Fruit fly (Drosophila melanogaster): Measurements from ENCODE around the gene CG33223.

DNA sequence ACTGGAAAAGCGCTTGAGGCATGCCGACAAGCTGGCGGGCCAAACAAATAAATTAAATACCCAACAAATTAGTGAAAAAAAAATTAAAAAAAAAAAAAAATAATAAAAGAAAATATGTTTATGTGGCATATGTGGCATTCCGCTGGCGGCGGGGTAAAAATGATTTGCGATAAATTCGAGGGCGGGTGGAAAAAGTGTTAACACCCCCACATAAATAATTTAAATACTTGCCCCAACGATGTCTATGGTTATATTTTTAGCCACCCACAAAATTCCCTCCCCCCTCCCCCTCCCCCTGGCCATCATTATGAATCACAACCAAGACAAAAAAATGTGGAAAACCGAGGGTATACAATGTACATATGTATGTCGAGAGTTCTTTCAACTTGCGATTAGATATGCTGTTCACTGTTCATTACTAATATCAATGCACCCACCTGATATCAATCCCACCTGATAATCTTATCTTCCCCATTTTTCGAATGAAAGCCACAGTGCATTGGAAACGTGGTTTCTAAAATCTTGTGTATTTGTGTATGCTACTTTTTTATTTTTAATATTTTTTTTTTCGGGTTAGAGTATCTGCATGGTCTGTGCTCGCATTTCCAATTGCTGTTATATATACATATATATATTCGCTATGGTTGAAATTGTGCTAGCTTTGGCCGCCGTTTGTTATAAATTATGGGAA lies 33.3 kb downstream of the CG33223 start:
- TF ChIP-seq ttk (optimal IDR thresholded peaks at IDR 0.05) (no peak), h (optimal IDR thresholded peaks at IDR 0.05) (no peak)

All from Kc167 (cell line).